Fruit fly (Drosophila melanogaster): Measurements from ENCODE around the gene obst-G.

obst-G gene

DNA sequence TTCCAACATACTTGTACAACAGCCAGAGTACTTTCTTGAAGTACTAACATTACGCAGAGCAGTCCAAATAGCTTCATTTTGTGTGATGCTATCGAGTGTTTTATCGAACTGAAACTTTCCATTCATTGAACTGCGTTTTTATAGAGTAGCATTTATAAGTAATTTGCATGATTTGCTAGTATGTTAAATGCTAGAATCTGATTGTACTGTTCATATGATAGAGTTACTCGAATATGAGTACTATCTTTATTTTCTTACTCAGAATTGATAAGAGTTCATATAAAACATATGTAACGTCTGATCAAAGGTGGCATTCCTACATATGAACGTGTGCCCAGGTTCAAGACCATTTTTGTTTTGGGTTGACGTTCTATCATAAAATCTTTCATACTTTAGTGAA, at the start of gene obst-G:
Gene obst-G (minus strand): TSS at position 101 of the 400 bp plus-strand sequence.
- TF ChIP-seq CG34367 (tag; optimal IDR thresholded peaks at IDR 0.05) = no peak
- no peak for TF ChIP-seq CG15710 (tag; optimal IDR thresholded peaks at IDR 0.05)
- no peak for TF ChIP-seq rn (GFP tag; IDR thresholded peaks at IDR 0.05)
- no peak for TF ChIP-seq EcR (GFP tag; optimal IDR thresholded peaks at IDR 0.05)
- no peak for TF ChIP-seq CG32121 (GFP tag; IDR thresholded peaks at IDR 0.05)
- no peak for TF ChIP-seq fd96Ca (GFP tag; IDR thresholded peaks at IDR 0.05)
- no peak for TF ChIP-seq Snoo (tag; optimal IDR thresholded peaks at IDR 0.05)
- no peak for TF ChIP-seq CG4496 (GFP tag; IDR thresholded peaks at IDR 0.05)
- TF ChIP-seq CG14655 (GFP tag; optimal IDR thresholded peaks at IDR 0.05) = no peak
- no peak for TF ChIP-seq CG12605 (GFP tag; IDR thresholded peaks at IDR 0.05)
- TF ChIP-seq Pif1B (GFP tag; optimal IDR thresholded peaks at IDR 0.05) = no peak
- TF ChIP-seq CG8301 (tag; optimal IDR thresholded peaks at IDR 0.05) = no peak
- no peak for TF ChIP-seq CG9948 (tag; optimal IDR thresholded peaks at IDR 0.05)
- TF ChIP-seq gl (tag; optimal IDR thresholded peaks at IDR 0.05) = no peak
- TF ChIP-seq Pif1A (GFP tag; optimal IDR thresholded peaks at IDR 0.05) = no peak
- no peak for TF ChIP-seq CG17806 (tag; optimal IDR thresholded peaks at IDR 0.05)
- TF ChIP-seq Ets98B (GFP tag; IDR thresholded peaks at IDR 0.05) = no peak
- TF ChIP-seq D1 (tag; optimal IDR thresholded peaks at IDR 0.05) = no peak
- TF ChIP-seq CG10348 (GFP tag; IDR thresholded peaks at IDR 0.05) = no peak

DNA sequence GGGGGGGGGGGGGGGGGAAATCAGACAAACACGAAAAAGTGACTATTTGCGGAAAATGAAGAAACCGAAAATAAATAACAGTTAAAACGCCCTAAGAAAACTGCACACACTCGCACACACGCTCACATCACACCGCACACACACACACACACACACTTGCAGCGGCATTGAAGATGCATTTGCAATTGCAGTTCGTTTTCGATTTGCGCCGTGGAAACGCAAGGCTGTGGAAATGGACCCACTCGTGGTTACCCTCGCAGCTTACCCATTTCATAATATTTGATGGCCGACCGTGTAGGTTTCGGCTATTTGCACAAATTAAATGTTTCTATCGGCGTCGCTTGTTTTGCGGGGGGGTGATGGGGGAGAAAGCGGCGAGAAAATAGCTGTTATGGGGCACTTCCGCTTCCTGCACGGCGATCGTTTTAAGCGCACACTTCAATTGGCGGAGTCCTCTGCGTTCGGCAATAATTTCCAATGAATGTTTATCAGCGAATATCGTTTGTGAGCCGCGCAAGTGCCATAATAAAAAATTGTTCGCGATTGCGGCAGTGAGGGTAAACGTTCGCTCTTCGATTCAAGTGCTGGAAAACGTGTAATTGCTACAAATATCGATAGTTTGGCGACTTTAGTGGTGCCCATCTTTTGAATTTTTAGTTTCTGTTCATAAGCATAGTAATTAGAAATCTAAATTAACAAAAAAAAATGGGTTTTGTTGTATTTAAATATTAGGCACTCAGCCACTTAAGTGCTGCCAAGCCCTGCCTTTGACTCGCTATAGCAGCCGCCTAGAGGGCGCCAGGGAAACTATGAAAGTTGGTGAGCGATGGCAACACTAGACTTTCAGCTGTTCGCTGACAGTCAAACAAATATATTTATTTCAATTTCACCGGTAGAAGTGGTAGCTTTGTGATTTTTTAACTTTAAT, 49.5 kb upstream of the obst-G start, which contains the start of the genes Pop2 and CG6928:
Gene Pop2 (minus strand): TSS at position 595 of the 928 bp plus-strand sequence.
Gene CG6928 (plus strand): TSS at position 835 of the 928 bp plus-strand sequence.
- no peak for TF ChIP-seq CG34367 (tag; optimal IDR thresholded peaks at IDR 0.05)
- no peak for TF ChIP-seq CG10348 (GFP tag; IDR thresholded peaks at IDR 0.05)
- TF ChIP-seq CG9948 (tag; optimal IDR thresholded peaks at IDR 0.05) = peak; percentile 20
- TF ChIP-seq Ets98B (GFP tag; IDR thresholded peaks at IDR 0.05) = peak; percentile 54; the same call in 1 of the 2 replicates
- no peak for TF ChIP-seq EcR (GFP tag; optimal IDR thresholded peaks at IDR 0.05)
- no peak for TF ChIP-seq CG8159 (tag; optimal IDR thresholded peaks at IDR 0.05)
- TF ChIP-seq Snoo (tag; optimal IDR thresholded peaks at IDR 0.05) = no peak
- TF ChIP-seq CG15710 (tag; optimal IDR thresholded peaks at IDR 0.05) = peak; percentile 50
- no peak for TF ChIP-seq Pif1A (GFP tag; optimal IDR thresholded peaks at IDR 0.05)
- TF ChIP-seq gl (tag; optimal IDR thresholded peaks at IDR 0.05) = no peak
- TF ChIP-seq CG32121 (GFP tag; IDR thresholded peaks at IDR 0.05) = peak; percentile 44; the same call in 1 of the 2 replicates
- no peak for TF ChIP-seq CG13204 (GFP tag; optimal IDR thresholded peaks at IDR 0.05)
- TF ChIP-seq Pif1B (GFP tag; optimal IDR thresholded peaks at IDR 0.05) = no peak
- no peak for TF ChIP-seq CG17806 (tag; optimal IDR thresholded peaks at IDR 0.05)
- TF ChIP-seq CG14655 (GFP tag; optimal IDR thresholded peaks at IDR 0.05) = no peak
- peak; percentile 33; the same call in 1 of the 2 replicates for TF ChIP-seq rn (GFP tag; IDR thresholded peaks at IDR 0.05)
- no peak for TF ChIP-seq CG8301 (tag; optimal IDR thresholded peaks at IDR 0.05)
- TF ChIP-seq fd96Ca (GFP tag; IDR thresholded peaks at IDR 0.05) = peak; percentile 65; the same call in 2 of the 3 replicates
- TF ChIP-seq D1 (tag; optimal IDR thresholded peaks at IDR 0.05) = no peak
- TF ChIP-seq CG4496 (GFP tag; IDR thresholded peaks at IDR 0.05) = 0 out of 3 replicates have a peak, but pooled peaks have one; percentile 29
- TF ChIP-seq CG12605 (GFP tag; IDR thresholded peaks at IDR 0.05) = no peak

DNA sequence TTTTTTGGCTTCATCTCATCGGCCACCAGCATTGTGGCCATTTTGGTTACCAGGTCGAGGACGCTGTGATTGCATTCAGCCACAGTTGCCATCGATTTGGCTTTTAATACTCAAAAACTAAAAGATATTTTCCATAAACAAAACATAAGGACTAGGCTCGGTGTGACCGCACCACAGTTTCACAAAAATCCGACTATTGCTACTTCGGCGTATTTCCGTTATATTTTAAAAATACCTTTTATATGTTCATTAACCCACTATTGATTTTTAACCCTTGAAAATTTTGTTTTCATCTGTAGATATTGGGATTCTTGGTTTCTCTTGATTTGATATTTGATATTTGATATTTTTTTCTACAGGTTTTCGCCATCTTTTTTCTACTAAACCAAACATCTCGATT, 44.8 kb upstream of the obst-G start, which contains the start of gene Grip163:
Gene Grip163 (minus strand): TSS at position 180 of the 400 bp plus-strand sequence.
- no peak for TF ChIP-seq D1 (tag; optimal IDR thresholded peaks at IDR 0.05)
- no peak for TF ChIP-seq CG9948 (tag; optimal IDR thresholded peaks at IDR 0.05)
- TF ChIP-seq Ets98B (GFP tag; IDR thresholded peaks at IDR 0.05) = no peak
- no peak for TF ChIP-seq CG32121 (GFP tag; IDR thresholded peaks at IDR 0.05)
- no peak for TF ChIP-seq rn (GFP tag; IDR thresholded peaks at IDR 0.05)
- TF ChIP-seq fd96Ca (GFP tag; IDR thresholded peaks at IDR 0.05) = no peak
- no peak for TF ChIP-seq CG34367 (tag; optimal IDR thresholded peaks at IDR 0.05)
- no peak for TF ChIP-seq CG10348 (GFP tag; IDR thresholded peaks at IDR 0.05)
- no peak for TF ChIP-seq CG4496 (GFP tag; IDR thresholded peaks at IDR 0.05)
- no peak for TF ChIP-seq CG13204 (GFP tag; optimal IDR thresholded peaks at IDR 0.05)
- TF ChIP-seq Pif1B (GFP tag; optimal IDR thresholded peaks at IDR 0.05) = no peak
- TF ChIP-seq CG8301 (tag; optimal IDR thresholded peaks at IDR 0.05) = no peak

DNA sequence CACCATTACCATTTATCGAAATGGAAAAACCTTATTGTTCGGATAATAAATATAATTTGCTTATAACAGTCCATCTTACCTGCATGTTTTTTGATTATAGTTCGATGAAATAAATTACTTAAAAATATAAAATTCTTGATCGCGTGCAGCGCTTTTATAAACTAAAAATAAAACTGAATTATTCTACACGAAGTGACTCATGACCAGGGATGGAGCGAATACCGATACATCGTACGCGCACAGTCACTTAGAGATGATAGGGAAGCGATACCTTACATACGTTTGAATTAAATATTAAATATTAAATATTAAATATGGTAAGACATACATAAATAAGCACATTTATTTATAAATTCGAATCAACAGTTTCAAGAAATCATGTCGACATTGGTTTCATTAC, 39.8 kb upstream of the obst-G start, which contains the start of gene viaf:
Gene viaf (minus strand): TSS at position 220 of the 400 bp plus-strand sequence.
- peak; percentile 45 for TF ChIP-seq Ets98B (GFP tag; IDR thresholded peaks at IDR 0.05)
- no peak for TF ChIP-seq CG12605 (GFP tag; IDR thresholded peaks at IDR 0.05)
- TF ChIP-seq CG10348 (GFP tag; IDR thresholded peaks at IDR 0.05) = no peak

DNA sequence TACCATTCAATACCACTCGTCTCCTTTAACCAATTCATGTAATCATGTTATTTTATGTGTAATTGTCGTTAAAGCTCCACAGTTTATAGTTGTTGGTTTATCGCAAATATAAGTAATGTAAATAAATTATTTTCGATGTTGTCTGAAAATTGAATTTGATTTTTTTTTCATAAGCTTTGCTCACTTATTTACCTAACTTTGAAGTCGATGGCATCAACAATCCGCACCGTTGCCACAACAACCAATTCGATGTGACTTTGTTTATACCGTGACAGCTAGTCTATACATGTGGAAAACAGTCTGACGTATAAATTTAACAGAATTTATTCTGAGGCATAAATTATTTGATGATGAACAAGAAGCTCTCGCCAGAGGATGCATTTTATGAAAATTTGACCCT, 37.3 kb upstream of the obst-G start, which contains the start of gene CG6931:
Gene CG6931 (plus strand): TSS at position 301 of the 400 bp plus-strand sequence.
- no peak for TF ChIP-seq rn (GFP tag; IDR thresholded peaks at IDR 0.05)
- TF ChIP-seq Pif1A (GFP tag; optimal IDR thresholded peaks at IDR 0.05) = no peak
- no peak for TF ChIP-seq gl (tag; optimal IDR thresholded peaks at IDR 0.05)
- TF ChIP-seq EcR (GFP tag; optimal IDR thresholded peaks at IDR 0.05) = no peak
- no peak for TF ChIP-seq CG32121 (GFP tag; IDR thresholded peaks at IDR 0.05)
- no peak for TF ChIP-seq Pif1B (GFP tag; optimal IDR thresholded peaks at IDR 0.05)
- TF ChIP-seq CG9948 (tag; optimal IDR thresholded peaks at IDR 0.05) = no peak
- TF ChIP-seq CG15710 (tag; optimal IDR thresholded peaks at IDR 0.05) = no peak

Measured in whole organism, pupa.